Worm (Caenorhabditis elegans) whole organism, late embryonic: ENCODE data around the gene C15C8.7.
A peak's percentile ranks its signal among the peaks of the same experiment; 100 is the strongest.

ENCODE experiments used
- F13H6.1 ChIP-seq: sonication (generic microtip); optimal IDR thresholded peaks from 2 replicates; lab custom pipeline; 2016; ENCODE audit warnings: missing genetic modification characterization, missing compliant biosample characterization
- K09A11.1 ChIP-seq: sonication (generic microtip); optimal IDR thresholded peaks from 2 replicates; lab custom pipeline; 2017; ENCODE audit warnings: antibody characterized with exemption, mild to moderate bottlenecking, missing genetic modification characterization, missing compliant biosample characterization; ENCODE audit not compliant: insufficient read depth
- T23F11.4 ChIP-seq: fragments of 200-800 bp; sonication (Bioruptor generic); optimal IDR thresholded peaks from 2 replicates; lab custom pipeline; 2018; ENCODE audit warnings: mild to moderate bottlenecking, missing genetic modification characterization, missing compliant biosample characterization
- ahr-1 ChIP-seq: sonication (generic microtip); optimal IDR thresholded peaks from 2 replicates; lab custom pipeline; 2016; ENCODE audit warnings: missing genetic modification characterization, missing compliant biosample characterization
- ama-1 ChIP-seq: fragments of 150-350 bp; optimal IDR thresholded peaks from 2 replicates; lab custom pipeline; 2014
- ceh-14 ChIP-seq: sonication (generic microtip); optimal IDR thresholded peaks from 2 replicates; lab custom pipeline; 2016; ENCODE audit warnings: missing genotype, missing genetic modification characterization, missing compliant biosample characterization
- ceh-18 ChIP-seq: sonication (generic microtip); optimal IDR thresholded peaks from 2 replicates; lab custom pipeline; 2016; ENCODE audit warnings: missing genetic modification characterization, missing compliant biosample characterization
- ceh-24 ChIP-seq: sonication (generic microtip); optimal IDR thresholded peaks from 2 replicates; lab custom pipeline; 2016; ENCODE audit warnings: mild to moderate bottlenecking, missing genetic modification characterization, missing compliant biosample characterization
- ceh-30 ChIP-seq: fragments of 150-350 bp; optimal IDR thresholded peaks from 2 replicates; lab custom pipeline; 2014; ENCODE audit warnings: missing biosample characterization, missing genetic modification characterization
- ceh-31 ChIP-seq: sonication (generic microtip); optimal IDR thresholded peaks from 2 replicates; lab custom pipeline; 2016; ENCODE audit warnings: missing genetic modification characterization, missing compliant biosample characterization
- ceh-34 ChIP-seq: sonication (generic microtip); optimal IDR thresholded peaks from 2 replicates; lab custom pipeline; 2016; ENCODE audit warnings: mild to moderate bottlenecking, missing genetic modification characterization, missing compliant biosample characterization
- ceh-45 ChIP-seq: fragments of 200-800 bp; sonication (Bioruptor generic); IDR thresholded peaks from 2 replicates; pipeline ENCODE4 v1.3.6; 2022; ENCODE audit warnings: missing genetic modification reagents, missing genetic modification characterization, missing compliant biosample characterization
- ceh-48 ChIP-seq: sonication (generic microtip); optimal IDR thresholded peaks from 2 replicates; lab custom pipeline; 2016; ENCODE audit warnings: missing genetic modification characterization, inconsistent platforms, missing compliant biosample characterization
- ceh-6 ChIP-seq: fragments of 200-800 bp; sonication (Bioruptor generic); optimal IDR thresholded peaks from 2 replicates; lab custom pipeline; 2018; ENCODE audit warnings: mild to moderate bottlenecking, missing genetic modification characterization, missing compliant biosample characterization
- ceh-9 ChIP-seq: sonication (generic microtip); optimal IDR thresholded peaks from 2 replicates; lab custom pipeline; 2016; ENCODE audit warnings: mild to moderate bottlenecking, missing genetic modification characterization, inconsistent platforms, missing compliant biosample characterization
- dmd-4 ChIP-seq: sonication (generic microtip); optimal IDR thresholded peaks from 2 replicates; lab custom pipeline; 2016; ENCODE audit warnings: borderline replicate concordance, missing genetic modification characterization, missing compliant biosample characterization
- dve-1 ChIP-seq: sonication (generic microtip); optimal IDR thresholded peaks from 2 replicates; lab custom pipeline; 2017; ENCODE audit warnings: antibody characterized with exemption, mild to moderate bottlenecking, missing genetic modification characterization, missing compliant biosample characterization
- elt-2 ChIP-seq: sonication (generic microtip); optimal IDR thresholded peaks from 2 replicates; lab custom pipeline; 2016; ENCODE audit warnings: missing genetic modification reagents, missing genetic modification characterization, missing compliant biosample characterization
- ets-4 ChIP-seq: sonication (generic microtip); optimal IDR thresholded peaks from 2 replicates; lab custom pipeline; 2016; ENCODE audit warnings: missing genetic modification characterization, missing compliant biosample characterization
- fax-1 ChIP-seq: sonication (generic microtip); optimal IDR thresholded peaks from 2 replicates; lab custom pipeline; 2016; ENCODE audit warnings: missing genotype, missing genetic modification characterization, missing compliant biosample characterization
- fkh-10 ChIP-seq: fragments of 150-350 bp; optimal IDR thresholded peaks from 2 replicates; lab custom pipeline; 2014; ENCODE audit warnings: missing biosample characterization, missing genetic modification reagents, missing genetic modification characterization
- hlh-13 ChIP-seq: fragments of 200-800 bp; sonication (Bioruptor generic); optimal IDR thresholded peaks from 2 replicates; lab custom pipeline; 2018; ENCODE audit warnings: mild to moderate bottlenecking, missing genetic modification characterization, missing compliant biosample characterization
- hlh-30 ChIP-seq: sonication (generic microtip); optimal IDR thresholded peaks from 2 replicates; lab custom pipeline; 2017; ENCODE audit warnings: antibody characterized with exemption, missing genetic modification characterization, missing compliant biosample characterization; ENCODE audit not compliant: insufficient read depth
- hlh-8 ChIP-seq: sonication (generic microtip); optimal IDR thresholded peaks from 2 replicates; lab custom pipeline; 2016; ENCODE audit warnings: missing genotype, missing genetic modification characterization, missing compliant biosample characterization
- lin-11 ChIP-seq: fragments of 200-800 bp; sonication (Bioruptor generic); optimal IDR thresholded peaks from 2 replicates; lab custom pipeline; 2018; ENCODE audit warnings: mild to moderate bottlenecking, missing genetic modification characterization, missing compliant biosample characterization
- mec-3 ChIP-seq: sonication (generic microtip); optimal IDR thresholded peaks from 2 replicates; lab custom pipeline; 2016; ENCODE audit warnings: borderline replicate concordance, missing genetic modification characterization, missing compliant biosample characterization
- nfya-1 ChIP-seq: sonication (generic microtip); optimal IDR thresholded peaks from 2 replicates; lab custom pipeline; 2017; ENCODE audit warnings: missing genetic modification characterization, mild to moderate bottlenecking, missing compliant biosample characterization, antibody characterized with exemption, moderate library complexity
- pat-9 ChIP-seq: fragments of 200-800 bp; sonication (Bioruptor generic); optimal IDR thresholded peaks from 2 replicates; lab custom pipeline; 2018; ENCODE audit warnings: mild to moderate bottlenecking, missing genetic modification characterization, moderate library complexity, missing compliant biosample characterization
- pha-2 ChIP-seq: sonication (generic microtip); optimal IDR thresholded peaks from 2 replicates; lab custom pipeline; 2017; ENCODE audit warnings: mild to moderate bottlenecking, missing genetic modification characterization, missing compliant biosample characterization
- pqm-1 ChIP-seq: sonication (generic microtip); optimal IDR thresholded peaks from 2 replicates; lab custom pipeline; 2016; ENCODE audit warnings: missing genetic modification characterization, missing compliant biosample characterization
- sdc-2 ChIP-seq: sonication (generic microtip); optimal IDR thresholded peaks from 2 replicates; lab custom pipeline; 2016; ENCODE audit warnings: missing genotype, missing genetic modification characterization, missing compliant biosample characterization
- sox-2 ChIP-seq: fragments of 200-800 bp; sonication (Bioruptor generic); IDR thresholded peaks from 2 replicates; pipeline ENCODE4 v1.3.6; 2022; ENCODE audit warnings: missing genetic modification reagents, missing genetic modification characterization, missing compliant biosample characterization
- tbx-2 ChIP-seq: sonication (generic microtip); optimal IDR thresholded peaks from 2 replicates; lab custom pipeline; 2016; ENCODE audit warnings: missing genetic modification characterization, missing compliant biosample characterization
- ttx-3 ChIP-seq: sonication (generic microtip); optimal IDR thresholded peaks from 2 replicates; lab custom pipeline; 2016; ENCODE audit warnings: missing genetic modification reagents, missing genetic modification characterization, missing compliant biosample characterization
- unc-3 ChIP-seq, 2 experiments: fragments of 200-800 bp in 1 of 2; sonication (Bioruptor generic) in 1 of 2; sonication (generic microtip) in 1 of 2; conservative IDR thresholded peaks in 1 of 2; optimal IDR thresholded peaks in 1 of 2; 2 replicates each; pipeline versions ENCODE4 v1.3.6 to Lab custom; 2016 to 2022; ENCODE audit warnings: missing compliant biosample characterization in 2 of 2, missing genetic modification characterization in 2 of 2, missing genetic modification reagents in 1 of 2
- unc-42 ChIP-seq: sonication (generic microtip); optimal IDR thresholded peaks from 2 replicates; lab custom pipeline; 2016; ENCODE audit warnings: missing genotype, missing genetic modification characterization, missing compliant biosample characterization
- unc-55 ChIP-seq: sonication (generic microtip); optimal IDR thresholded peaks from 2 replicates; lab custom pipeline; 2017; ENCODE audit warnings: missing biosample characterization, missing genetic modification reagents, missing genetic modification characterization
- unc-86 ChIP-seq: sonication (generic microtip); optimal IDR thresholded peaks from 2 replicates; lab custom pipeline; 2016; ENCODE audit warnings: missing genetic modification characterization, missing compliant biosample characterization
- zip-5 ChIP-seq: sonication (generic microtip); optimal IDR thresholded peaks from 2 replicates; lab custom pipeline; 2016; ENCODE audit warnings: missing genetic modification characterization, missing compliant biosample characterization

The C15C8.7 gene

ce11 chrV:12733465-12734248, 11.2 kb downstream of the C15C8.7 start, which contains the start of the genes dhs-21 and xbx-9:
dhs-21 (minus strand) TSS chrV:12733645.
xbx-9 (plus strand) TSS chrV:12734198.
- no peak for TF ChIP-seq ceh-24
- TF ChIP-seq ceh-14 (tag; lab: Kevin White, UChicago), result no peak
- TF ChIP-seq hlh-13 (GFP tag; lab: Kevin White, UChicago), result no peak
- peak; percentile 62 for TF ChIP-seq elt-2 (tag; lab: Kevin White, UChicago)
- no peak for TF ChIP-seq fax-1
- no peak for TF ChIP-seq K09A11.1 (tag; lab: Kevin White, UChicago)
- TF ChIP-seq T23F11.4 (GFP tag; lab: Kevin White, UChicago), result no peak

- TF ChIP-seq elt-2 (tag; lab: Kevin White, UChicago), result peak; percentile 80
- no peak for TF ChIP-seq K09A11.1 (tag; lab: Kevin White, UChicago)
- no peak for TF ChIP-seq ama-1
- TF ChIP-seq hlh-8 (tag; lab: Kevin White, UChicago), result no peak
- TF ChIP-seq pha-2 (tag; lab: Kevin White, UChicago), result no peak
- no peak for TF ChIP-seq ets-4 (tag; lab: Kevin White, UChicago)
These were observed 12.1 kb downstream of the C15C8.7 start for ce11 chrV:12732734-12733133.

ce11 chrV:12729220-12729619, 15.6 kb downstream of the C15C8.7 start, which contains the start of gene R11D1.10:
R11D1.10 (plus strand) TSS chrV:12729520.
- no peak for TF ChIP-seq zip-5 (tag; lab: Kevin White, UChicago)
- no peak for TF ChIP-seq ceh-14 (tag; lab: Kevin White, UChicago)
- no peak for TF ChIP-seq ceh-48 (tag; lab: Kevin White, UChicago)
- TF ChIP-seq ahr-1 (tag; lab: Kevin White, UChicago), result no peak
- TF ChIP-seq ama-1, result no peak
- no peak for TF ChIP-seq ceh-6 (GFP tag; lab: Kevin White, UChicago)
- no peak for TF ChIP-seq lin-11
- no peak for TF ChIP-seq sox-2 (GFP tag; lab: Robert Waterston, UW)
- TF ChIP-seq sdc-2, result no peak
- TF ChIP-seq unc-3 (GFP tag; conservative IDR thresholded peaks at IDR 0.05; lab: Robert Waterston, UW), result no peak
- no peak for TF ChIP-seq unc-3 (tag; optimal IDR thresholded peaks at IDR 0.05; lab: Kevin White, UChicago)
- no peak for TF ChIP-seq mec-3 (tag; lab: Kevin White, UChicago)
- no peak for TF ChIP-seq hlh-8 (tag; lab: Kevin White, UChicago)
- no peak for TF ChIP-seq F13H6.1 (tag; lab: Kevin White, UChicago)
- no peak for TF ChIP-seq pat-9
- TF ChIP-seq ceh-30 (tag; lab: Kevin White, UChicago), result no peak
- TF ChIP-seq dmd-4, result no peak
- TF ChIP-seq ceh-31 (tag; lab: Kevin White, UChicago), result no peak
- no peak for TF ChIP-seq elt-2 (tag; lab: Kevin White, UChicago)
- no peak for TF ChIP-seq ceh-9 (tag; lab: Kevin White, UChicago)
- no peak for TF ChIP-seq hlh-30 (tag; lab: Kevin White, UChicago)
- TF ChIP-seq, all 69 proteins: peak for 0

- TF ChIP-seq ceh-14 (tag; lab: Kevin White, UChicago), result peak; percentile 3
- peak; percentile 16 for TF ChIP-seq ceh-34
- peak; percentile 76 for TF ChIP-seq nfya-1
- TF ChIP-seq ceh-18 (tag; lab: Kevin White, UChicago), result peak; percentile 17
- TF ChIP-seq dve-1 (tag; lab: Kevin White, UChicago), result peak; percentile 63
- TF ChIP-seq ceh-48 (tag; lab: Kevin White, UChicago), result no peak
- TF ChIP-seq elt-2 (tag; lab: Kevin White, UChicago), result peak; percentile 36
- TF ChIP-seq tbx-2 (tag; lab: Kevin White, UChicago), result peak; percentile 16
- TF ChIP-seq pqm-1 (tag; lab: Kevin White, UChicago), result no peak
- TF ChIP-seq ttx-3 (tag; lab: Kevin White, UChicago), result peak; percentile 5
- TF ChIP-seq fkh-10, result no peak
- no peak for TF ChIP-seq ceh-45 (GFP tag; lab: Robert Waterston, UW)
- TF ChIP-seq unc-55 (GFP tag; lab: Kevin White, UChicago), result no peak
- peak; percentile 58 for TF ChIP-seq ceh-31 (tag; lab: Kevin White, UChicago)
- TF ChIP-seq unc-42 (tag; lab: Kevin White, UChicago), result peak; percentile 84
- TF ChIP-seq unc-86 (tag; lab: Kevin White, UChicago), result peak; percentile 4
These were observed 16.7 kb downstream of the C15C8.7 start, which contains the start of the genes rpl-28 and mrpl-49 for ce11 chrV:12728062-12728665. rpl-28 (minus strand) TSS chrV:12728112. mrpl-49 (plus strand) TSS chrV:12728631.
